Worm (Caenorhabditis elegans) whole organism, L2 larva: ENCODE data around the gene rml-1.

Experiments used
- C34F6.9 ChIP-seq: fragments of 150-350 bp; optimal IDR thresholded peaks from 2 replicates; lab custom pipeline; 2014; ENCODE audit warnings: missing biosample characterization, missing genetic modification characterization
- F13H6.1 ChIP-seq: sonication (generic microtip); optimal IDR thresholded peaks from 2 replicates; lab custom pipeline; 2016; ENCODE audit warnings: missing genetic modification characterization, missing compliant biosample characterization
- R02D3.7 ChIP-seq: fragments of 150-350 bp; optimal IDR thresholded peaks from 2 replicates; lab custom pipeline; 2014; ENCODE audit warnings: missing biosample characterization, missing genetic modification characterization
- ZK546.5 ChIP-seq: sonication (generic microtip); optimal IDR thresholded peaks from 2 replicates; lab custom pipeline; 2017; ENCODE audit warnings: missing biosample characterization, missing genetic modification characterization
- alr-1 ChIP-seq: fragments of 150-350 bp; optimal IDR thresholded peaks from 2 replicates; lab custom pipeline; 2014; ENCODE audit warnings: missing biosample characterization, missing genetic modification characterization
- aly-2 ChIP-seq: fragments of 150-350 bp; optimal IDR thresholded peaks from 2 replicates; lab custom pipeline; 2014; ENCODE audit warnings: missing biosample characterization, missing genetic modification characterization
- ama-1 ChIP-seq: fragments of 150-350 bp; optimal IDR thresholded peaks from 2 replicates; lab custom pipeline; 2018; ENCODE audit warnings: inconsistent platforms
- blmp-1 ChIP-seq: sonication (generic microtip); optimal IDR thresholded peaks from 2 replicates; lab custom pipeline; 2017; ENCODE audit warnings: missing genetic modification characterization, mild to moderate bottlenecking, missing compliant biosample characterization, antibody characterized with exemption, moderate library complexity; ENCODE audit not compliant: insufficient read depth
- crh-2 ChIP-seq: sonication (generic microtip); optimal IDR thresholded peaks from 2 replicates; lab custom pipeline; 2017; ENCODE audit warnings: missing biosample characterization, missing genetic modification characterization
- dmd-4 ChIP-seq: sonication (generic microtip); optimal IDR thresholded peaks from 2 replicates; lab custom pipeline; 2017; ENCODE audit warnings: missing biosample characterization, missing genetic modification characterization
- egl-27 ChIP-seq: sonication (generic microtip); optimal IDR thresholded peaks from 3 replicates; lab custom pipeline; 2017; ENCODE audit warnings: missing biosample characterization, missing genetic modification reagents, missing genetic modification characterization
- elt-1 ChIP-seq: fragments of 150-350 bp; optimal IDR thresholded peaks from 2 replicates; lab custom pipeline; 2014; ENCODE audit warnings: missing biosample characterization, missing genetic modification characterization
- elt-3 ChIP-seq: sonication (generic microtip); optimal IDR thresholded peaks from 2 replicates; lab custom pipeline; 2017; ENCODE audit warnings: missing biosample characterization, missing genetic modification characterization
- fos-1 ChIP-seq: fragments of 150-350 bp; optimal IDR thresholded peaks from 2 replicates; lab custom pipeline; 2014; ENCODE audit warnings: missing biosample characterization, missing genetic modification characterization
- gmeb-1 ChIP-seq: fragments of 150-350 bp; optimal IDR thresholded peaks from 2 replicates; lab custom pipeline; 2014; ENCODE audit warnings: missing biosample characterization, missing genetic modification characterization
- lin-11 ChIP-seq: fragments of 150-350 bp; sonication (generic microtip); optimal IDR thresholded peaks from 2 replicates; lab custom pipeline; 2014; ENCODE audit warnings: missing biosample characterization, missing genetic modification characterization, inconsistent platforms, mixed read lengths
- lin-13 ChIP-seq: fragments of 150-350 bp; optimal IDR thresholded peaks from 2 replicates; lab custom pipeline; 2014; ENCODE audit warnings: missing biosample characterization, missing genetic modification reagents, missing genetic modification characterization
- lin-39 ChIP-seq: fragments of 150-350 bp; optimal IDR thresholded peaks from 2 replicates; lab custom pipeline; 2014; ENCODE audit warnings: missing biosample characterization, missing genetic modification reagents, missing genetic modification characterization
- lsy-2 ChIP-seq, 2 experiments: fragments of 150-350 bp in 1 of 2; sonication (generic microtip) in 1 of 2; optimal IDR thresholded peaks; 2 replicates each; lab custom pipeline; 2014 to 2017; ENCODE audit warnings: missing biosample characterization in 2 of 2, missing genetic modification characterization in 2 of 2
- mab-5 ChIP-seq: fragments of 150-350 bp; optimal IDR thresholded peaks from 2 replicates; lab custom pipeline; 2014; ENCODE audit warnings: missing biosample characterization, missing genetic modification characterization
- mbf-1 ChIP-seq: sonication (generic microtip); optimal IDR thresholded peaks from 2 replicates; lab custom pipeline; 2017; ENCODE audit warnings: missing biosample characterization, missing genetic modification characterization
- mdl-1 ChIP-seq, 2 experiments: fragments of 150-350 bp in 1 of 2; sonication (generic microtip) in 1 of 2; optimal IDR thresholded peaks; 2 replicates each; lab custom pipeline; 2017; ENCODE audit warnings: missing biosample characterization in 2 of 2, missing genetic modification characterization in 2 of 2
- nhr-10 ChIP-seq: sonication (generic microtip); optimal IDR thresholded peaks from 2 replicates; lab custom pipeline; 2017; ENCODE audit warnings: missing biosample characterization, missing genetic modification characterization
- nhr-11 ChIP-seq: fragments of 150-350 bp; optimal IDR thresholded peaks from 2 replicates; lab custom pipeline; 2014; ENCODE audit warnings: missing biosample characterization, missing genetic modification characterization
- nhr-12 ChIP-seq: fragments of 150-350 bp; optimal IDR thresholded peaks from 2 replicates; lab custom pipeline; 2014; ENCODE audit warnings: missing biosample characterization, missing genetic modification characterization
- nhr-129 ChIP-seq: fragments of 150-350 bp; optimal IDR thresholded peaks from 2 replicates; lab custom pipeline; 2014; ENCODE audit warnings: missing biosample characterization, missing genetic modification characterization
- nhr-21 ChIP-seq: fragments of 150-350 bp; optimal IDR thresholded peaks from 2 replicates; lab custom pipeline; 2014; ENCODE audit warnings: missing biosample characterization, missing genetic modification characterization
- nhr-23 ChIP-seq: fragments of 150-350 bp; optimal IDR thresholded peaks from 2 replicates; lab custom pipeline; 2014; ENCODE audit warnings: missing biosample characterization, missing genetic modification reagents, missing genetic modification characterization
- nhr-237 ChIP-seq: fragments of 150-350 bp; optimal IDR thresholded peaks from 2 replicates; lab custom pipeline; 2014; ENCODE audit warnings: missing biosample characterization, missing genetic modification characterization
- nhr-25 ChIP-seq: fragments of 150-350 bp; sonication (generic microtip); optimal IDR thresholded peaks from 3 replicates; lab custom pipeline; 2014; ENCODE audit warnings: missing biosample characterization, missing genetic modification characterization
- nhr-77 ChIP-seq: fragments of 150-350 bp; optimal IDR thresholded peaks from 2 replicates; lab custom pipeline; 2014; ENCODE audit warnings: missing biosample characterization, missing genetic modification characterization
- peb-1 ChIP-seq: fragments of 150-350 bp; optimal IDR thresholded peaks from 2 replicates; lab custom pipeline; 2014; ENCODE audit warnings: missing biosample characterization, missing genetic modification characterization
- sem-4 ChIP-seq: fragments of 150-350 bp; optimal IDR thresholded peaks from 2 replicates; lab custom pipeline; 2014; ENCODE audit warnings: missing biosample characterization, missing genetic modification reagents, missing genetic modification characterization
- skn-1 ChIP-seq: sonication (generic microtip); optimal IDR thresholded peaks from 2 replicates; lab custom pipeline; 2017; ENCODE audit warnings: missing biosample characterization, missing genetic modification characterization
- sma-3 ChIP-seq: sonication (generic microtip); optimal IDR thresholded peaks from 2 replicates; lab custom pipeline; 2016; ENCODE audit warnings: missing genetic modification reagents, missing genetic modification characterization, missing compliant biosample characterization
- sma-9 ChIP-seq, 2 experiments: fragments of 150-350 bp in 1 of 2; sonication (generic microtip) in 1 of 2; optimal IDR thresholded peaks; 2 replicates each; lab custom pipeline; 2014 to 2016; ENCODE audit warnings: missing genetic modification characterization in 2 of 2, mild to moderate bottlenecking in 1 of 2, missing biosample characterization in 1 of 2, missing compliant biosample characterization in 1 of 2, missing genetic modification reagents in 1 of 2, moderate library complexity in 1 of 2
- snpc-4 ChIP-seq: fragments of 150-350 bp; optimal IDR thresholded peaks from 2 replicates; lab custom pipeline; 2014; ENCODE audit warnings: missing biosample characterization, missing genetic modification characterization
- unc-39 ChIP-seq: fragments of 150-350 bp; optimal IDR thresholded peaks from 2 replicates; lab custom pipeline; 2014; ENCODE audit warnings: missing biosample characterization, missing genetic modification characterization
- unc-62 ChIP-seq: fragments of 150-350 bp; optimal IDR thresholded peaks from 2 replicates; lab custom pipeline; 2014; ENCODE audit warnings: missing biosample characterization, missing genetic modification reagents, missing genetic modification characterization
- zag-1 ChIP-seq: fragments of 150-350 bp; optimal IDR thresholded peaks from 2 replicates; lab custom pipeline; 2014; ENCODE audit warnings: missing biosample characterization, missing genetic modification characterization
- ztf-11 ChIP-seq: sonication (generic microtip); optimal IDR thresholded peaks from 2 replicates; lab custom pipeline; 2017; ENCODE audit warnings: missing biosample characterization, missing genetic modification characterization
- ztf-4 ChIP-seq: fragments of 150-350 bp; optimal IDR thresholded peaks from 2 replicates; lab custom pipeline; 2014; ENCODE audit warnings: missing biosample characterization, missing genetic modification characterization

rml-1 gene

ce11 chrIII:13719247-13719758 is 48.6 kb downstream of the rml-1 start:
- TF ChIP-seq nhr-23 (tag; lab: Kevin White, UChicago) (no peak), nhr-21 (tag; lab: Kevin White, UChicago) (peak; percentile 63), snpc-4 (tag; lab: Kevin White, UChicago) (no peak), elt-1 (no peak), nhr-129 (no peak), skn-1 (tag; lab: Kevin White, UChicago) (no peak), aly-2 (tag; lab: Kevin White, UChicago) (no peak), lin-39 (tag; lab: Kevin White, UChicago) (no peak), unc-39 (tag; lab: Kevin White, UChicago) (no peak), mbf-1 (tag; lab: Kevin White, UChicago) (no peak), nhr-12 (no peak), ama-1 (lab: Kevin White, UChicago) (peak; percentile 22), C34F6.9 (tag; lab: Kevin White, UChicago) (no peak), F13H6.1 (tag; lab: Kevin White, UChicago) (peak; percentile 55), nhr-77 (tag; lab: Kevin White, UChicago) (no peak), ZK546.5 (tag; lab: Kevin White, UChicago) (no peak), peb-1 (tag; lab: Kevin White, UChicago) (no peak), lsy-2 (tag; optimal IDR thresholded peaks at IDR 0.05; lab: Kevin White, UChicago) (peak in 1 of 2 experiments; percentile 24), sma-3 (GFP tag; lab: Kevin White, UChicago) (peak; percentile 10), dmd-4 (tag; lab: Kevin White, UChicago) (no peak), sem-4 (no peak), mab-5 (tag; lab: Kevin White, UChicago) (no peak), R02D3.7 (tag; lab: Kevin White, UChicago) (no peak), crh-2 (peak; percentile 19), lin-13 (GFP tag; lab: Kevin White, UChicago) (no peak), nhr-11 (tag; lab: Kevin White, UChicago) (no peak), ztf-4 (peak; percentile 24), elt-3 (tag; lab: Kevin White, UChicago) (no peak), blmp-1 (peak; percentile 2), nhr-10 (no peak), lin-11 (no peak), egl-27 (tag; lab: Kevin White, UChicago) (no peak), sma-9 (GFP tag; optimal IDR thresholded peaks at IDR 0.05; lab: Kevin White, UChicago) (peak; percentile 57), sma-9 (tag; optimal IDR thresholded peaks at IDR 0.05; lab: Kevin White, UChicago) (no peak), unc-62 (no peak), ztf-11 (no peak), alr-1 (tag; lab: Kevin White, UChicago) (no peak), mdl-1 (tag; optimal IDR thresholded peaks at IDR 0.05; lab: Kevin White, UChicago) (peak; percentile 53 to 71), nhr-237 (tag; lab: Kevin White, UChicago) (no peak), gmeb-1 (tag; lab: Kevin White, UChicago) (no peak), nhr-25 (tag; lab: Kevin White, UChicago) (peak; percentile 80)

ce11 chrIII:13718403-13718969 is 49.4 kb downstream of the rml-1 start:
- peak; percentile 51 for TF ChIP-seq F13H6.1 (tag; lab: Kevin White, UChicago)
- peak; percentile 17 for TF ChIP-seq nhr-129
- TF ChIP-seq fos-1 (tag; lab: Kevin White, UChicago): peak; percentile 13
- TF ChIP-seq lsy-2 (tag; optimal IDR thresholded peaks at IDR 0.05; lab: Kevin White, UChicago): peak in 1 of 2 experiments; percentile 30
- TF ChIP-seq skn-1 (tag; lab: Kevin White, UChicago): no peak
- no peak for TF ChIP-seq ZK546.5 (tag; lab: Kevin White, UChicago)
- no peak for TF ChIP-seq lin-39 (tag; lab: Kevin White, UChicago)
- peak; percentile 19 for TF ChIP-seq zag-1
- TF ChIP-seq sma-3 (GFP tag; lab: Kevin White, UChicago): no peak
- no peak for TF ChIP-seq unc-62
- TF ChIP-seq sma-9 (GFP tag; optimal IDR thresholded peaks at IDR 0.05; lab: Kevin White, UChicago): peak; percentile 47
- no peak for TF ChIP-seq sma-9 (tag; optimal IDR thresholded peaks at IDR 0.05; lab: Kevin White, UChicago)
